Fruit fly (Drosophila melanogaster): ENCODE measurements around the gene rdgA.

The rdgA gene

dm6 chrX:9036113-9036512 is 129.2 kb downstream of the rdgA start:
- TF ChIP-seq Hr96 (GFP tag; optimal IDR thresholded peaks at IDR 0.05) (no peak), pad (GFP tag; optimal IDR thresholded peaks at IDR 0.05) (no peak), CG12768 (GFP tag; optimal IDR thresholded peaks at IDR 0.05) (no peak), CG14711 (tag; optimal IDR thresholded peaks at IDR 0.05) (no peak), bab1 (GFP tag; optimal IDR thresholded peaks at IDR 0.05) (no peak), CG5204 (GFP tag; optimal IDR thresholded peaks at IDR 0.05) (no peak), cnc (optimal IDR thresholded peaks at IDR 0.05) (no peak), Clk (GFP tag; optimal IDR thresholded peaks at IDR 0.05) (no peak), Crg-1 (GFP tag; optimal IDR thresholded peaks at IDR 0.05) (no peak), cic (GFP tag; optimal IDR thresholded peaks at IDR 0.05) (no peak)

- TF ChIP-seq CG11617 (GFP tag; optimal IDR thresholded peaks at IDR 0.05) (no peak), CG7045 (GFP tag; optimal IDR thresholded peaks at IDR 0.05) (no peak), CG1620 (GFP tag; optimal IDR thresholded peaks at IDR 0.05) (no peak), CG5204 (GFP tag; optimal IDR thresholded peaks at IDR 0.05) (no peak), ovo (GFP tag; optimal IDR thresholded peaks at IDR 0.05) (no peak), CG12768 (GFP tag; optimal IDR thresholded peaks at IDR 0.05) (no peak), tj (GFP tag; optimal IDR thresholded peaks at IDR 0.05) (no peak)
These were observed 131.9 kb downstream of the rdgA start for dm6 chrX:9038778-9039177.

- TF ChIP-seq bab1 (GFP tag; optimal IDR thresholded peaks at IDR 0.05) (peak; percentile 23), Clk (GFP tag; optimal IDR thresholded peaks at IDR 0.05) (no peak), CG1620 (GFP tag; optimal IDR thresholded peaks at IDR 0.05) (no peak), CG5204 (GFP tag; optimal IDR thresholded peaks at IDR 0.05) (no peak), pad (GFP tag; optimal IDR thresholded peaks at IDR 0.05) (no peak), CG7045 (GFP tag; optimal IDR thresholded peaks at IDR 0.05) (no peak)
These were observed 134.0 kb downstream of the rdgA start for dm6 chrX:9040855-9041254.

dm6 chrX:9041789-9042456 is 135.1 kb downstream of the rdgA start:
- no peak for TF ChIP-seq CG12768 (GFP tag; optimal IDR thresholded peaks at IDR 0.05)
- TF ChIP-seq Clk (GFP tag; optimal IDR thresholded peaks at IDR 0.05): no peak
- TF ChIP-seq CG5204 (GFP tag; optimal IDR thresholded peaks at IDR 0.05): peak; percentile 15
- no peak for TF ChIP-seq CG7045 (GFP tag; optimal IDR thresholded peaks at IDR 0.05)
- TF ChIP-seq cnc (optimal IDR thresholded peaks at IDR 0.05): no peak
- peak; percentile 69 for TF ChIP-seq ovo (GFP tag; optimal IDR thresholded peaks at IDR 0.05)
- no peak for TF ChIP-seq Crg-1 (GFP tag; optimal IDR thresholded peaks at IDR 0.05)
- TF ChIP-seq kay (GFP tag; ENCODE audit: borderline replicate concordance): no peak
- peak; percentile 80 for TF ChIP-seq pad (GFP tag; optimal IDR thresholded peaks at IDR 0.05)
- TF ChIP-seq CG11617 (GFP tag; optimal IDR thresholded peaks at IDR 0.05): no peak

dm6 chrX:9042457-9043045 is 135.7 kb downstream of the rdgA start:
- peak; percentile 48 for TF ChIP-seq Hr96 (GFP tag; optimal IDR thresholded peaks at IDR 0.05)
- no peak for TF ChIP-seq tj (GFP tag; optimal IDR thresholded peaks at IDR 0.05)
- TF ChIP-seq ovo (GFP tag; optimal IDR thresholded peaks at IDR 0.05): no peak
- TF ChIP-seq Mnt (GFP tag; optimal IDR thresholded peaks at IDR 0.05): peak; percentile 35
- no peak for TF ChIP-seq CG1620 (GFP tag; optimal IDR thresholded peaks at IDR 0.05)
- TF ChIP-seq CG7101 (tag; optimal IDR thresholded peaks at IDR 0.05): peak; percentile 4
- peak; percentile 32 for TF ChIP-seq bab1 (GFP tag; optimal IDR thresholded peaks at IDR 0.05)
- no peak for TF ChIP-seq CG5204 (GFP tag; optimal IDR thresholded peaks at IDR 0.05)
- TF ChIP-seq CG14711 (tag; optimal IDR thresholded peaks at IDR 0.05): no peak
- no peak for TF ChIP-seq Clk (GFP tag; optimal IDR thresholded peaks at IDR 0.05)
- peak; percentile 56 for TF ChIP-seq pad (GFP tag; optimal IDR thresholded peaks at IDR 0.05)
- TF ChIP-seq kay (GFP tag; ENCODE audit: borderline replicate concordance): no peak
- TF ChIP-seq Crg-1 (GFP tag; optimal IDR thresholded peaks at IDR 0.05): no peak
- no peak for TF ChIP-seq cnc (optimal IDR thresholded peaks at IDR 0.05)
- no peak for TF ChIP-seq CG7045 (GFP tag; optimal IDR thresholded peaks at IDR 0.05)
- TF ChIP-seq cic (GFP tag; optimal IDR thresholded peaks at IDR 0.05): no peak
- no peak for TF ChIP-seq toe (GFP tag; optimal IDR thresholded peaks at IDR 0.05)
- peak; percentile 25 for TF ChIP-seq CG12768 (GFP tag; optimal IDR thresholded peaks at IDR 0.05)
- TF ChIP-seq CG11617 (GFP tag; optimal IDR thresholded peaks at IDR 0.05): no peak
- TF ChIP-seq CG33017 (tag; optimal IDR thresholded peaks at IDR 0.05): no peak

- TF ChIP-seq CG11617 (GFP tag; optimal IDR thresholded peaks at IDR 0.05) (no peak), Hr96 (GFP tag; optimal IDR thresholded peaks at IDR 0.05) (no peak), ovo (GFP tag; optimal IDR thresholded peaks at IDR 0.05) (no peak), CG33017 (tag; optimal IDR thresholded peaks at IDR 0.05) (no peak), bab1 (GFP tag; optimal IDR thresholded peaks at IDR 0.05) (no peak), kay (GFP tag; ENCODE audit: borderline replicate concordance) (no peak), CG7101 (tag; optimal IDR thresholded peaks at IDR 0.05) (no peak), CG1620 (GFP tag; optimal IDR thresholded peaks at IDR 0.05) (no peak), CG5204 (GFP tag; optimal IDR thresholded peaks at IDR 0.05) (no peak), Mnt (GFP tag; optimal IDR thresholded peaks at IDR 0.05) (no peak), Clk (GFP tag; optimal IDR thresholded peaks at IDR 0.05) (no peak), toe (GFP tag; optimal IDR thresholded peaks at IDR 0.05) (no peak), Crg-1 (GFP tag; optimal IDR thresholded peaks at IDR 0.05) (no peak)
These were observed 137.0 kb downstream of the rdgA start for dm6 chrX:9043711-9044505.
